Worm (Caenorhabditis elegans) whole organism, young adult: ENCODE results near the gene M106.7.

Experiments used
- B0019.2 ChIP-seq: fragments of 200-800 bp; sonication (Bioruptor generic); conservative IDR thresholded peaks from 2 replicates; pipeline ENCODE4 v1.3.6; 2022; ENCODE audit warnings: missing genetic modification reagents, missing genetic modification characterization, missing compliant biosample characterization
- B0261.1 ChIP-seq: sonication (generic microtip); optimal IDR thresholded peaks from 2 replicates; lab custom pipeline; 2016; ENCODE audit warnings: mild to moderate bottlenecking, missing genetic modification characterization, moderate library complexity, missing compliant biosample characterization
- F22D6.2 ChIP-seq: sonication (generic microtip); optimal IDR thresholded peaks from 2 replicates; lab custom pipeline; 2016; ENCODE audit warnings: mild to moderate bottlenecking, missing genetic modification characterization, missing compliant biosample characterization
- F39B2.1 ChIP-seq: fragments of 200-800 bp; sonication (Bioruptor generic); IDR thresholded peaks from 2 replicates; pipeline ENCODE4 v1.3.6; 2022; ENCODE audit warnings: missing genetic modification reagents, missing genetic modification characterization, missing compliant biosample characterization
- F49E8.2 ChIP-seq: sonication (generic microtip); optimal IDR thresholded peaks from 3 replicates; lab custom pipeline; 2017; ENCODE audit warnings: missing genetic modification characterization, mild to moderate bottlenecking, missing compliant biosample characterization, antibody characterized with exemption, moderate library complexity; ENCODE audit not compliant: insufficient read depth
- F52B5.7 ChIP-seq: sonication (generic microtip); optimal IDR thresholded peaks from 2 replicates; lab custom pipeline; 2016; ENCODE audit warnings: mild to moderate bottlenecking, missing genetic modification characterization, missing compliant biosample characterization
- F57C9.4 ChIP-seq: sonication (generic microtip); optimal IDR thresholded peaks from 2 replicates; lab custom pipeline; 2017; ENCODE audit warnings: mild to moderate bottlenecking, missing genetic modification characterization, missing compliant biosample characterization
- K11D2.4 ChIP-seq: fragments of 200-800 bp; sonication (Bioruptor generic); IDR thresholded peaks from 2 replicates; pipeline ENCODE4 v1.3.6; 2022; ENCODE audit warnings: missing genetic modification reagents, missing genetic modification characterization, missing compliant biosample characterization
- K12H6.12 ChIP-seq: fragments of 200-800 bp; sonication (Bioruptor generic); optimal IDR thresholded peaks from 2 replicates; lab custom pipeline; 2018; ENCODE audit warnings: mild to moderate bottlenecking, missing genetic modification characterization, missing compliant biosample characterization
- T07F8.4 ChIP-seq: sonication (generic microtip); optimal IDR thresholded peaks from 2 replicates; lab custom pipeline; 2016; ENCODE audit warnings: mild to moderate bottlenecking, missing genetic modification characterization, moderate library complexity, missing compliant biosample characterization
- Y56A3A.18 ChIP-seq: fragments of 200-800 bp; sonication (Bioruptor generic); IDR thresholded peaks from 2 replicates; pipeline ENCODE4 v1.3.6; 2022; ENCODE audit warnings: missing genetic modification reagents, missing genetic modification characterization, missing compliant biosample characterization
- aptf-3 ChIP-seq: fragments of 200-800 bp; sonication (Bioruptor generic); IDR thresholded peaks from 2 replicates; pipeline ENCODE4 v1.3.6; 2022; ENCODE audit warnings: missing genetic modification characterization, missing compliant biosample characterization
- atf-7 ChIP-seq: sonication (generic microtip); optimal IDR thresholded peaks from 2 replicates; lab custom pipeline; 2017; ENCODE audit warnings: mild to moderate bottlenecking, missing genetic modification characterization, missing compliant biosample characterization
- athp-1 ChIP-seq: sonication (generic microtip); optimal IDR thresholded peaks from 2 replicates; lab custom pipeline; 2017; ENCODE audit warnings: mild to moderate bottlenecking, missing genetic modification characterization, missing compliant biosample characterization
- attf-5 ChIP-seq: fragments of 200-800 bp; sonication (Bioruptor generic); optimal IDR thresholded peaks from 2 replicates; lab custom pipeline; 2018; ENCODE audit warnings: mild to moderate bottlenecking, missing genetic modification characterization, missing compliant biosample characterization
- bed-2 ChIP-seq: fragments of 200-800 bp; sonication (Bioruptor generic); IDR thresholded peaks from 2 replicates; pipeline ENCODE4 v1.3.6; 2022; ENCODE audit warnings: missing genetic modification reagents, missing genetic modification characterization, missing compliant biosample characterization
- cebp-2 ChIP-seq: fragments of 200-800 bp; sonication (Bioruptor generic); IDR thresholded peaks from 2 replicates; pipeline ENCODE4 v1.3.6; 2022; ENCODE audit warnings: missing genetic modification characterization, missing compliant biosample characterization
- ceh-27 ChIP-seq: fragments of 200-800 bp; sonication (Bioruptor generic); optimal IDR thresholded peaks from 2 replicates; lab custom pipeline; 2018; ENCODE audit warnings: mild to moderate bottlenecking, missing genetic modification characterization, moderate library complexity, missing compliant biosample characterization
- ceh-40 ChIP-seq: fragments of 200-800 bp; sonication (Bioruptor generic); IDR thresholded peaks from 2 replicates; pipeline ENCODE4 v1.3.6; 2022; ENCODE audit warnings: missing genetic modification characterization, missing compliant biosample characterization
- ceh-91 ChIP-seq: fragments of 200-800 bp; sonication (Bioruptor generic); IDR thresholded peaks from 2 replicates; pipeline ENCODE4 v1.3.6; 2022; ENCODE audit warnings: missing genetic modification reagents, missing genetic modification characterization, missing compliant biosample characterization
- chd-7 ChIP-seq: sonication (generic microtip); optimal IDR thresholded peaks from 2 replicates; lab custom pipeline; 2016; ENCODE audit warnings: mild to moderate bottlenecking, missing genetic modification characterization, moderate library complexity, missing compliant biosample characterization
- dox-1 ChIP-seq: fragments of 200-800 bp; sonication (Bioruptor generic); IDR thresholded peaks from 2 replicates; pipeline ENCODE4 v1.3.6; 2022; ENCODE audit warnings: missing genetic modification reagents, missing genetic modification characterization, missing compliant biosample characterization
- dpl-1 ChIP-seq: fragments of 150-350 bp; optimal IDR thresholded peaks from 2 replicates; lab custom pipeline; 2014; ENCODE audit warnings: missing biosample characterization, missing genetic modification reagents, missing genetic modification characterization
- efl-1 ChIP-seq: fragments of 150-350 bp; optimal IDR thresholded peaks from 2 replicates; lab custom pipeline; 2014; ENCODE audit warnings: missing biosample characterization, missing genetic modification reagents, missing genetic modification characterization
- ets-4 ChIP-seq: fragments of 200-800 bp; sonication (Bioruptor generic); optimal IDR thresholded peaks from 2 replicates; lab custom pipeline; 2018; ENCODE audit warnings: mild to moderate bottlenecking, missing genetic modification characterization, missing compliant biosample characterization
- him-1 ChIP-seq: sonication (generic microtip); optimal IDR thresholded peaks from 2 replicates; lab custom pipeline; 2016; ENCODE audit warnings: missing genotype, missing genetic modification reagents, missing genetic modification characterization, missing compliant biosample characterization
- hmg-1.2 ChIP-seq: fragments of 200-800 bp; sonication (Bioruptor generic); IDR thresholded peaks from 2 replicates; pipeline ENCODE4 v1.3.6; 2022; ENCODE audit warnings: missing genetic modification reagents, missing genetic modification characterization, missing compliant biosample characterization
- hmg-20 ChIP-seq: fragments of 200-800 bp; sonication (Bioruptor generic); IDR thresholded peaks from 2 replicates; pipeline ENCODE4 v1.3.6; 2022; ENCODE audit warnings: missing genetic modification reagents, missing genetic modification characterization, missing compliant biosample characterization
- hrde-1 ChIP-seq: sonication (generic microtip); optimal IDR thresholded peaks from 2 replicates; lab custom pipeline; 2016; ENCODE audit warnings: missing genetic modification characterization, mild to moderate bottlenecking, missing compliant biosample characterization, moderate library complexity, missing genotype, missing genetic modification reagents, borderline replicate concordance
- let-526 ChIP-seq: fragments of 200-800 bp; sonication (Bioruptor generic); IDR thresholded peaks from 2 replicates; pipeline ENCODE4 v1.3.6; 2022; ENCODE audit warnings: missing genetic modification reagents, missing genetic modification characterization, missing compliant biosample characterization
- lin-40 ChIP-seq: sonication (generic microtip); optimal IDR thresholded peaks from 2 replicates; lab custom pipeline; 2016; ENCODE audit warnings: missing genetic modification characterization, mild to moderate bottlenecking, missing compliant biosample characterization, missing genotype, missing genetic modification reagents
- lin-54 ChIP-seq: fragments of 200-800 bp; sonication (Bioruptor generic); optimal IDR thresholded peaks from 2 replicates; lab custom pipeline; 2018; ENCODE audit warnings: mild to moderate bottlenecking, missing genetic modification characterization, missing compliant biosample characterization
- madf-8 ChIP-seq: fragments of 200-800 bp; sonication (Bioruptor generic); conservative IDR thresholded peaks from 2 replicates; pipeline ENCODE4 v1.3.6; 2022; ENCODE audit warnings: missing genetic modification reagents, missing genetic modification characterization, missing compliant biosample characterization
- mel-28 ChIP-seq: sonication (generic microtip); optimal IDR thresholded peaks from 2 replicates; lab custom pipeline; 2016; ENCODE audit warnings: borderline replicate concordance, mild to moderate bottlenecking, missing genetic modification characterization, missing compliant biosample characterization
- nhr-120 ChIP-seq: fragments of 200-800 bp; sonication (Bioruptor generic); IDR thresholded peaks from 2 replicates; pipeline ENCODE4 v1.3.6; 2022; ENCODE audit warnings: missing genetic modification characterization, missing compliant biosample characterization
- nhr-179 ChIP-seq: sonication (generic microtip); optimal IDR thresholded peaks from 2 replicates; lab custom pipeline; 2016; ENCODE audit warnings: mild to moderate bottlenecking, missing genetic modification characterization, missing compliant biosample characterization
- nhr-27 ChIP-seq: fragments of 200-800 bp; sonication (Bioruptor generic); optimal IDR thresholded peaks from 2 replicates; lab custom pipeline; 2018; ENCODE audit warnings: mild to moderate bottlenecking, missing genetic modification characterization, moderate library complexity, missing compliant biosample characterization
- nhr-90 ChIP-seq: sonication (generic microtip); optimal IDR thresholded peaks from 2 replicates; lab custom pipeline; 2016; ENCODE audit warnings: missing genotype, mild to moderate bottlenecking, missing genetic modification characterization, missing compliant biosample characterization
- pbrm-1 ChIP-seq: fragments of 200-800 bp; sonication (Bioruptor generic); IDR thresholded peaks from 2 replicates; pipeline ENCODE4 v1.3.6; 2022; ENCODE audit warnings: missing genetic modification reagents, missing genetic modification characterization, missing compliant biosample characterization
- rcor-1 ChIP-seq: fragments of 200-800 bp; sonication (Bioruptor generic); IDR thresholded peaks from 2 replicates; pipeline ENCODE4 v1.3.6; 2022; ENCODE audit warnings: missing genetic modification reagents, missing genetic modification characterization, missing compliant biosample characterization
- rec-8 ChIP-seq, 2 experiments: sonication (generic microtip); optimal IDR thresholded peaks; 2 replicates each; lab custom pipeline; 2016; ENCODE audit warnings: mild to moderate bottlenecking in 2 of 2, missing genetic modification characterization in 2 of 2, missing genetic modification reagents in 2 of 2, missing genotype in 2 of 2, missing biosample characterization in 1 of 2, missing compliant biosample characterization in 1 of 2, moderate library complexity in 1 of 2
- snpc-4 ChIP-seq, 5 experiments: fragments of 150-350 bp in 1 of 5; sonication (generic microtip) in 4 of 5; optimal IDR thresholded peaks; 2 replicates each; lab custom pipeline; 2014 to 2018; ENCODE audit warnings: missing genetic modification characterization in 5 of 5, missing biosample characterization in 3 of 5, antibody characterized with exemption in 2 of 5, mild to moderate bottlenecking in 2 of 5, missing compliant biosample characterization in 2 of 5, missing genotype in 2 of 5, moderate library complexity in 2 of 5, missing genetic modification reagents in 1 of 5
- somi-1 ChIP-seq: fragments of 200-800 bp; sonication (Bioruptor generic); optimal IDR thresholded peaks from 2 replicates; lab custom pipeline; 2018; ENCODE audit warnings: mild to moderate bottlenecking, missing genetic modification characterization, missing compliant biosample characterization
- unc-130 ChIP-seq: sonication (generic microtip); optimal IDR thresholded peaks from 2 replicates; lab custom pipeline; 2016; ENCODE audit warnings: missing genetic modification reagents, missing genetic modification characterization, missing compliant biosample characterization
- ztf-18 ChIP-seq: sonication (generic microtip); optimal IDR thresholded peaks from 2 replicates; lab custom pipeline; 2016; ENCODE audit warnings: missing genotype, mild to moderate bottlenecking, missing genetic modification characterization, missing compliant biosample characterization
- ztf-26 ChIP-seq: sonication (generic microtip); optimal IDR thresholded peaks from 2 replicates; lab custom pipeline; 2017; ENCODE audit warnings: missing genetic modification characterization, missing compliant biosample characterization
- ztf-28 ChIP-seq: fragments of 200-800 bp; sonication (Bioruptor generic); IDR thresholded peaks from 2 replicates; pipeline ENCODE4 v1.3.6; 2022; ENCODE audit warnings: missing genetic modification reagents, missing genetic modification characterization, missing compliant biosample characterization
- ztf-3 ChIP-seq: fragments of 200-800 bp; sonication (Bioruptor generic); optimal IDR thresholded peaks from 2 replicates; lab custom pipeline; 2018; ENCODE audit warnings: mild to moderate bottlenecking, missing genetic modification characterization, missing compliant biosample characterization
- ztf-6 ChIP-seq: fragments of 200-800 bp; sonication (Bioruptor generic); IDR thresholded peaks from 2 replicates; pipeline ENCODE4 v1.3.6; 2022; ENCODE audit warnings: missing genetic modification reagents, missing genetic modification characterization, missing compliant biosample characterization

The M106.7 gene

DNA sequence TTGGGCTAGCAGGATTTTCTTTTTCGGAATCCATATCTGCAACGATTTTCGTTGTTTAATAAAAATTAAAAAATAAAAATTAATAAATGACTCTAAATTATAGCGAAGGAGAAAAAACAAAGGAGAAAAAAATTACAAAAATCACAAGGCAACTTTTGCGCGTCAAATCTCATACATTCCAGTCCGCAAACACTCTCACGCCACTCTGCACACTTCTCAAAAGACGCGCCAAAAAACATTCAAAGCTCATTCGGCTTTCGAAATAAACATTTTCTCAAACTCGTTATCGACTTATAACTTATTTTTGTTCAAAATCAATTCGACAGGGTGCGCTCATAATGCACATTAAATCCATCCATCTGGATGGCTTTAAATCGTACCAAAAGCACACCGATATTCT lies 32.9 kb downstream of the M106.7 start, which contains the start of the genes R06F6.12 and mix-1:
R06F6.12 (minus strand) TSS at position 36 of the 400 bp plus-strand sequence.
mix-1 (plus strand) TSS at position 201 of the 400 bp plus-strand sequence.
- no peak for TF ChIP-seq bed-2 (GFP tag; lab: Robert Waterston, UW)
- no peak for TF ChIP-seq chd-7 (tag; lab: Kevin White, UChicago)
- TF ChIP-seq lin-40, result peak; percentile 39
- no peak for TF ChIP-seq atf-7 (tag; lab: Kevin White, UChicago)
- no peak for TF ChIP-seq hmg-1.2 (GFP tag; lab: Robert Waterston, UW)
- TF ChIP-seq T07F8.4 (tag; lab: Kevin White, UChicago), result no peak
- TF ChIP-seq ceh-27 (GFP tag; lab: Kevin White, UChicago), result no peak
- TF ChIP-seq cebp-2, result no peak
- TF ChIP-seq nhr-179 (tag; lab: Kevin White, UChicago), result no peak
- TF ChIP-seq attf-5 (GFP tag; lab: Kevin White, UChicago), result peak; percentile 58
- TF ChIP-seq dox-1 (GFP tag; lab: Robert Waterston, UW), result peak; percentile 22; the same call in 1 of the 2 replicates
- TF ChIP-seq K12H6.12, result no peak
- TF ChIP-seq Y56A3A.18 (GFP tag; lab: Robert Waterston, UW), result no peak
- no peak for TF ChIP-seq nhr-90 (tag; lab: Kevin White, UChicago)
- TF ChIP-seq F39B2.1 (GFP tag; lab: Robert Waterston, UW), result no peak
- no peak for TF ChIP-seq athp-1 (tag; lab: Kevin White, UChicago)
- TF ChIP-seq unc-130 (GFP tag; lab: Kevin White, UChicago), result no peak
- TF ChIP-seq lin-54 (GFP tag; lab: Kevin White, UChicago), result peak; percentile 66
- peak; percentile 46 for TF ChIP-seq madf-8
- no peak for TF ChIP-seq nhr-27 (tag; lab: Kevin White, UChicago)
- TF ChIP-seq dpl-1, result peak; percentile 81
- TF ChIP-seq B0019.2 (GFP tag; lab: Robert Waterston, UW), result no peak
- no peak for TF ChIP-seq F57C9.4 (tag; lab: Kevin White, UChicago)
- TF ChIP-seq nhr-120 (GFP tag; lab: Robert Waterston, UW), result no peak
- TF ChIP-seq F49E8.2 (tag; lab: Kevin White, UChicago), result no peak
- TF ChIP-seq F52B5.7 (tag; lab: Kevin White, UChicago), result no peak
- no peak for TF ChIP-seq him-1
- no peak for TF ChIP-seq ztf-28 (GFP tag; lab: Robert Waterston, UW)
- no peak for TF ChIP-seq F22D6.2 (tag; lab: Kevin White, UChicago)
- no peak for TF ChIP-seq ceh-40 (GFP tag; lab: Robert Waterston, UW)
- no peak for TF ChIP-seq hmg-20 (GFP tag; lab: Robert Waterston, UW)
- TF ChIP-seq ztf-26 (tag; lab: Kevin White, UChicago), result no peak
- TF ChIP-seq rec-8 (tag; optimal IDR thresholded peaks at IDR 0.05; lab: Kevin White, UChicago), result peak in 1 of 2 experiments; percentile 12
- no peak for TF ChIP-seq hrde-1 (tag; lab: Kevin White, UChicago)
- no peak for TF ChIP-seq K11D2.4 (GFP tag; lab: Robert Waterston, UW)
- TF ChIP-seq snpc-4 (GFP tag; optimal IDR thresholded peaks at IDR 0.05; lab: Kevin White, UChicago), result no peak
- peak in 3 of 4 experiments; percentile 3 to 22 (median 16) for TF ChIP-seq snpc-4 (tag; optimal IDR thresholded peaks at IDR 0.05; lab: Kevin White, UChicago)
- no peak for TF ChIP-seq ztf-18
- TF ChIP-seq ztf-3 (GFP tag; lab: Kevin White, UChicago), result no peak
- no peak for TF ChIP-seq B0261.1 (tag; lab: Kevin White, UChicago)
- 0 out of 2 replicates have a peak, but pooled peaks have one; percentile 9 for TF ChIP-seq ceh-91 (GFP tag; lab: Robert Waterston, UW)
- no peak for TF ChIP-seq somi-1 (GFP tag; lab: Kevin White, UChicago)
- no peak for TF ChIP-seq mel-28
- TF ChIP-seq aptf-3, result no peak
- no peak for TF ChIP-seq ztf-6 (GFP tag; lab: Robert Waterston, UW)
- TF ChIP-seq rcor-1, result no peak
- TF ChIP-seq efl-1, result peak; percentile 83
- 0 out of 2 replicates have a peak, but pooled peaks have one; percentile 44 for TF ChIP-seq pbrm-1 (GFP tag; lab: Robert Waterston, UW)
- no peak for TF ChIP-seq let-526
- no peak for TF ChIP-seq ets-4 (GFP tag; lab: Kevin White, UChicago)
